Worm (Caenorhabditis elegans) whole organism, young adult: Measurements from ENCODE around the gene unc-24.

Source experiments
- B0336.3 ChIP-seq: fragments of 200-800 bp; sonication (Bioruptor generic); IDR thresholded peaks from 2 replicates; pipeline ENCODE4 v1.3.6; 2022; ENCODE audit warnings: missing genetic modification characterization, missing compliant biosample characterization
- C17E4.6 ChIP-seq: fragments of 200-800 bp; sonication (Bioruptor generic); IDR thresholded peaks from 2 replicates; pipeline ENCODE4 v1.3.6; 2022; ENCODE audit warnings: missing genetic modification reagents, missing genetic modification characterization, missing compliant biosample characterization
- F10E7.11 ChIP-seq: sonication (generic microtip); optimal IDR thresholded peaks from 2 replicates; lab custom pipeline; 2017; ENCODE audit warnings: mild to moderate bottlenecking, missing genetic modification characterization, moderate library complexity, missing compliant biosample characterization
- F33H1.4 ChIP-seq: fragments of 200-800 bp; sonication (Bioruptor generic); IDR thresholded peaks from 2 replicates; pipeline ENCODE4 v1.3.6; 2022; ENCODE audit warnings: missing genetic modification reagents, missing genetic modification characterization, missing compliant biosample characterization
- F49E8.2 ChIP-seq: sonication (generic microtip); optimal IDR thresholded peaks from 3 replicates; lab custom pipeline; 2017; ENCODE audit warnings: missing genetic modification characterization, mild to moderate bottlenecking, missing compliant biosample characterization, antibody characterized with exemption, moderate library complexity; ENCODE audit not compliant: insufficient read depth
- F52B5.7 ChIP-seq: sonication (generic microtip); optimal IDR thresholded peaks from 2 replicates; lab custom pipeline; 2016; ENCODE audit warnings: mild to moderate bottlenecking, missing genetic modification characterization, missing compliant biosample characterization
- F55B11.4 ChIP-seq: sonication (generic microtip); optimal IDR thresholded peaks from 2 replicates; lab custom pipeline; 2016; ENCODE audit warnings: missing compliant biosample characterization, missing genetic modification characterization, borderline replicate concordance; ENCODE audit not compliant: insufficient read depth
- F57A8.1 ChIP-seq: fragments of 200-800 bp; sonication (Bioruptor generic); optimal IDR thresholded peaks from 2 replicates; lab custom pipeline; 2018; ENCODE audit warnings: mild to moderate bottlenecking, missing genetic modification characterization, moderate library complexity, missing compliant biosample characterization
- K12H6.12 ChIP-seq: fragments of 200-800 bp; sonication (Bioruptor generic); optimal IDR thresholded peaks from 2 replicates; lab custom pipeline; 2018; ENCODE audit warnings: mild to moderate bottlenecking, missing genetic modification characterization, missing compliant biosample characterization
- T07F8.4 ChIP-seq: sonication (generic microtip); optimal IDR thresholded peaks from 2 replicates; lab custom pipeline; 2016; ENCODE audit warnings: mild to moderate bottlenecking, missing genetic modification characterization, moderate library complexity, missing compliant biosample characterization
- T26A5.8 ChIP-seq: sonication (generic microtip); optimal IDR thresholded peaks from 2 replicates; lab custom pipeline; 2016; ENCODE audit warnings: missing genetic modification characterization, missing compliant biosample characterization
- Y53G8AR.9 ChIP-seq: fragments of 200-800 bp; sonication (Bioruptor generic); conservative IDR thresholded peaks from 2 replicates; pipeline ENCODE4 v1.3.6; 2022; ENCODE audit warnings: missing genetic modification reagents, missing genetic modification characterization, missing compliant biosample characterization
- Y56A3A.18 ChIP-seq: fragments of 200-800 bp; sonication (Bioruptor generic); IDR thresholded peaks from 2 replicates; pipeline ENCODE4 v1.3.6; 2022; ENCODE audit warnings: missing genetic modification reagents, missing genetic modification characterization, missing compliant biosample characterization
- aptf-2 ChIP-seq: fragments of 200-800 bp; sonication (Bioruptor generic); conservative IDR thresholded peaks from 2 replicates; pipeline ENCODE4 v1.3.6; 2022; ENCODE audit warnings: missing genetic modification reagents, missing genetic modification characterization, missing compliant biosample characterization
- athp-1 ChIP-seq: sonication (generic microtip); optimal IDR thresholded peaks from 2 replicates; lab custom pipeline; 2017; ENCODE audit warnings: mild to moderate bottlenecking, missing genetic modification characterization, missing compliant biosample characterization
- attf-6 ChIP-seq: fragments of 200-800 bp; sonication (Bioruptor generic); IDR thresholded peaks from 2 replicates; pipeline ENCODE4 v1.3.6; 2022; ENCODE audit warnings: missing genetic modification reagents, missing genetic modification characterization, missing compliant biosample characterization
- bed-2 ChIP-seq: fragments of 200-800 bp; sonication (Bioruptor generic); IDR thresholded peaks from 2 replicates; pipeline ENCODE4 v1.3.6; 2022; ENCODE audit warnings: missing genetic modification reagents, missing genetic modification characterization, missing compliant biosample characterization
- cebp-1 ChIP-seq, 2 experiments: fragments of 200-800 bp in 1 of 2; sonication (Bioruptor generic) in 1 of 2; sonication (generic microtip) in 1 of 2; IDR thresholded peaks in 1 of 2; optimal IDR thresholded peaks in 1 of 2; 2 replicates each; pipeline versions ENCODE4 v1.3.6 to Lab custom; 2017 to 2022; ENCODE audit warnings: missing compliant biosample characterization in 2 of 2, missing genetic modification characterization in 2 of 2, mild to moderate bottlenecking in 1 of 2, missing genetic modification reagents in 1 of 2, moderate library complexity in 1 of 2
- cebp-2 ChIP-seq: fragments of 200-800 bp; sonication (Bioruptor generic); IDR thresholded peaks from 2 replicates; pipeline ENCODE4 v1.3.6; 2022; ENCODE audit warnings: missing genetic modification characterization, missing compliant biosample characterization
- ceh-100 ChIP-seq: fragments of 200-800 bp; sonication (Bioruptor generic); IDR thresholded peaks from 2 replicates; pipeline ENCODE4 v1.3.6; 2022; ENCODE audit warnings: missing genetic modification reagents, missing genetic modification characterization, missing compliant biosample characterization
- ceh-40 ChIP-seq: fragments of 200-800 bp; sonication (Bioruptor generic); IDR thresholded peaks from 2 replicates; pipeline ENCODE4 v1.3.6; 2022; ENCODE audit warnings: missing genetic modification characterization, missing compliant biosample characterization
- ceh-58 ChIP-seq: fragments of 200-800 bp; sonication (Bioruptor generic); IDR thresholded peaks from 2 replicates; pipeline ENCODE4 v1.3.6; 2022; ENCODE audit warnings: missing genetic modification characterization, missing compliant biosample characterization
- ceh-79 ChIP-seq: sonication (generic microtip); optimal IDR thresholded peaks from 2 replicates; lab custom pipeline; 2017; ENCODE audit warnings: mild to moderate bottlenecking, missing genetic modification characterization, missing compliant biosample characterization
- ceh-91 ChIP-seq: fragments of 200-800 bp; sonication (Bioruptor generic); IDR thresholded peaks from 2 replicates; pipeline ENCODE4 v1.3.6; 2022; ENCODE audit warnings: missing genetic modification reagents, missing genetic modification characterization, missing compliant biosample characterization
- dox-1 ChIP-seq: fragments of 200-800 bp; sonication (Bioruptor generic); IDR thresholded peaks from 2 replicates; pipeline ENCODE4 v1.3.6; 2022; ENCODE audit warnings: missing genetic modification reagents, missing genetic modification characterization, missing compliant biosample characterization
- dpl-1 ChIP-seq: fragments of 150-350 bp; optimal IDR thresholded peaks from 2 replicates; lab custom pipeline; 2014; ENCODE audit warnings: missing biosample characterization, missing genetic modification reagents, missing genetic modification characterization
- efl-1 ChIP-seq: fragments of 150-350 bp; optimal IDR thresholded peaks from 2 replicates; lab custom pipeline; 2014; ENCODE audit warnings: missing biosample characterization, missing genetic modification reagents, missing genetic modification characterization
- egl-18 ChIP-seq: fragments of 200-800 bp; sonication (Bioruptor generic); IDR thresholded peaks from 2 replicates; pipeline ENCODE4 v1.3.6; 2022; ENCODE audit warnings: missing genetic modification reagents, missing genetic modification characterization, missing compliant biosample characterization
- egl-44 ChIP-seq: fragments of 200-800 bp; sonication (Bioruptor generic); IDR thresholded peaks from 2 replicates; pipeline ENCODE4 v1.3.6; 2022; ENCODE audit warnings: missing genetic modification reagents, missing genetic modification characterization, missing compliant biosample characterization
- hlh-26 ChIP-seq: fragments of 200-800 bp; sonication (Bioruptor generic); conservative IDR thresholded peaks from 2 replicates; pipeline ENCODE4 v1.3.6; 2022; ENCODE audit warnings: missing genetic modification reagents, missing genetic modification characterization, missing compliant biosample characterization
- hmg-1.2 ChIP-seq: fragments of 200-800 bp; sonication (Bioruptor generic); IDR thresholded peaks from 2 replicates; pipeline ENCODE4 v1.3.6; 2022; ENCODE audit warnings: missing genetic modification reagents, missing genetic modification characterization, missing compliant biosample characterization
- hmg-20 ChIP-seq: fragments of 200-800 bp; sonication (Bioruptor generic); IDR thresholded peaks from 2 replicates; pipeline ENCODE4 v1.3.6; 2022; ENCODE audit warnings: missing genetic modification reagents, missing genetic modification characterization, missing compliant biosample characterization
- hsf-1 ChIP-seq: fragments of 200-800 bp; sonication (Bioruptor generic); IDR thresholded peaks from 2 replicates; pipeline ENCODE4 v1.3.6; 2022; ENCODE audit warnings: missing genetic modification reagents, missing genetic modification characterization, missing compliant biosample characterization
- lag-1 ChIP-seq: fragments of 200-800 bp; sonication (Bioruptor generic); IDR thresholded peaks from 2 replicates; pipeline ENCODE4 v1.3.6; 2022; ENCODE audit warnings: missing genetic modification reagents, missing genetic modification characterization, missing compliant biosample characterization
- lir-1 ChIP-seq: fragments of 200-800 bp; sonication (Bioruptor generic); conservative IDR thresholded peaks from 2 replicates; pipeline ENCODE4 v1.3.6; 2022; ENCODE audit warnings: missing genetic modification reagents, missing genetic modification characterization, missing compliant biosample characterization
- lsl-1 ChIP-seq: fragments of 200-800 bp; sonication (Bioruptor generic); optimal IDR thresholded peaks from 2 replicates; lab custom pipeline; 2018; ENCODE audit warnings: mild to moderate bottlenecking, missing genetic modification characterization, moderate library complexity, missing compliant biosample characterization
- madf-8 ChIP-seq: fragments of 200-800 bp; sonication (Bioruptor generic); conservative IDR thresholded peaks from 2 replicates; pipeline ENCODE4 v1.3.6; 2022; ENCODE audit warnings: missing genetic modification reagents, missing genetic modification characterization, missing compliant biosample characterization
- nfya-2 ChIP-seq: fragments of 200-800 bp; sonication (Bioruptor generic); IDR thresholded peaks from 2 replicates; pipeline ENCODE4 v1.3.6; 2022; ENCODE audit warnings: missing genetic modification reagents, missing genetic modification characterization, missing compliant biosample characterization
- nhr-27 ChIP-seq: fragments of 200-800 bp; sonication (Bioruptor generic); optimal IDR thresholded peaks from 2 replicates; lab custom pipeline; 2018; ENCODE audit warnings: mild to moderate bottlenecking, missing genetic modification characterization, moderate library complexity, missing compliant biosample characterization
- pha-4 ChIP-seq: fragments of 150-350 bp; sonication (generic microtip); optimal IDR thresholded peaks from 2 replicates; lab custom pipeline; 2014; ENCODE audit warnings: missing biosample characterization, missing genetic modification reagents, missing genetic modification characterization
- sea-2 ChIP-seq: fragments of 200-800 bp; sonication (Bioruptor generic); IDR thresholded peaks from 2 replicates; pipeline ENCODE4 v1.3.6; 2022; ENCODE audit warnings: missing genetic modification characterization, missing compliant biosample characterization
- snpc-1.1 ChIP-seq: sonication (generic microtip); optimal IDR thresholded peaks from 2 replicates; lab custom pipeline; 2017; ENCODE audit warnings: missing genetic modification characterization, mild to moderate bottlenecking, missing compliant biosample characterization, antibody characterized with exemption, moderate library complexity, missing genotype, missing genetic modification reagents; ENCODE audit not compliant: insufficient read depth
- snpc-3.4 ChIP-seq: sonication (generic microtip); optimal IDR thresholded peaks from 2 replicates; lab custom pipeline; 2017; ENCODE audit warnings: missing genetic modification characterization, mild to moderate bottlenecking, missing compliant biosample characterization, antibody characterized with exemption, moderate library complexity, missing genotype, missing genetic modification reagents
- unc-130 ChIP-seq: sonication (generic microtip); optimal IDR thresholded peaks from 2 replicates; lab custom pipeline; 2016; ENCODE audit warnings: missing genetic modification reagents, missing genetic modification characterization, missing compliant biosample characterization
- unc-62 ChIP-seq: fragments of 150-350 bp; optimal IDR thresholded peaks from 2 replicates; lab custom pipeline; 2014; ENCODE audit warnings: missing biosample characterization, missing genetic modification reagents, missing genetic modification characterization
- xnd-1 ChIP-seq: sonication (generic microtip); optimal IDR thresholded peaks from 2 replicates; lab custom pipeline; 2016; ENCODE audit warnings: missing genotype, missing genetic modification reagents, missing genetic modification characterization, missing compliant biosample characterization
- zim-3 ChIP-seq: sonication (generic microtip); optimal IDR thresholded peaks from 2 replicates; lab custom pipeline; 2017; ENCODE audit warnings: mild to moderate bottlenecking, missing genetic modification characterization, moderate library complexity, missing compliant biosample characterization
- ztf-25 ChIP-seq: fragments of 200-800 bp; sonication (Bioruptor generic); IDR thresholded peaks from 2 replicates; pipeline ENCODE4 v1.3.6; 2022; ENCODE audit warnings: missing genetic modification reagents, missing genetic modification characterization, missing compliant biosample characterization
- ztf-26 ChIP-seq: sonication (generic microtip); optimal IDR thresholded peaks from 2 replicates; lab custom pipeline; 2017; ENCODE audit warnings: missing genetic modification characterization, missing compliant biosample characterization

The unc-24 gene

ce11 chrIV:8010521-8010920, 30.9 kb downstream of the unc-24 start (continued):
- no peak for TF ChIP-seq egl-18 (GFP tag; lab: Robert Waterston, UW)
- no peak for TF ChIP-seq B0336.3 (GFP tag; lab: Robert Waterston, UW)
- no peak for TF ChIP-seq F10E7.11 (tag; lab: Kevin White, UChicago)
- no peak for TF ChIP-seq egl-44 (GFP tag; lab: Robert Waterston, UW)
- TF ChIP-seq aptf-2 (GFP tag; lab: Robert Waterston, UW) = no peak
- peak; percentile 93 for TF ChIP-seq F33H1.4
- no peak for TF ChIP-seq unc-62
- TF ChIP-seq hmg-20 (GFP tag; lab: Robert Waterston, UW) = no peak
- peak; percentile 36 for TF ChIP-seq snpc-1.1 (tag; lab: Kevin White, UChicago)
- TF ChIP-seq sea-2 (GFP tag; lab: Robert Waterston, UW) = no peak
- no peak for TF ChIP-seq K12H6.12 (tag; lab: Kevin White, UChicago)
- no peak for TF ChIP-seq Y56A3A.18 (GFP tag; lab: Robert Waterston, UW)
- no peak for TF ChIP-seq dox-1 (GFP tag; lab: Robert Waterston, UW)
- no peak for TF ChIP-seq ztf-25 (GFP tag; lab: Robert Waterston, UW)
- no peak for TF ChIP-seq lir-1 (GFP tag; lab: Robert Waterston, UW)
- TF ChIP-seq madf-8 (GFP tag; lab: Robert Waterston, UW) = peak; percentile 97
- TF ChIP-seq ceh-91 (GFP tag; lab: Robert Waterston, UW) = no peak
- no peak for TF ChIP-seq nfya-2 (GFP tag; lab: Robert Waterston, UW)
- no peak for TF ChIP-seq F52B5.7 (tag; lab: Kevin White, UChicago)
- no peak for TF ChIP-seq ceh-58 (GFP tag; lab: Robert Waterston, UW)
- no peak for TF ChIP-seq hmg-1.2 (GFP tag; lab: Robert Waterston, UW)
- peak; percentile 94 for TF ChIP-seq xnd-1 (tag; lab: Kevin White, UChicago)
- no peak for TF ChIP-seq cebp-1 (GFP tag; IDR thresholded peaks at IDR 0.05; lab: Robert Waterston, UW)
- TF ChIP-seq cebp-1 (tag; optimal IDR thresholded peaks at IDR 0.05; lab: Kevin White, UChicago) = no peak
- TF ChIP-seq lsl-1 (GFP tag; lab: Kevin White, UChicago) = peak; percentile 92
- TF ChIP-seq bed-2 = no peak
- TF ChIP-seq ceh-100 (GFP tag; lab: Robert Waterston, UW) = peak; percentile 38; the same call in 1 of the 2 replicates
- no peak for TF ChIP-seq lag-1 (GFP tag; lab: Robert Waterston, UW)
- TF ChIP-seq ceh-40 (GFP tag; lab: Robert Waterston, UW) = no peak
- TF ChIP-seq hsf-1 (GFP tag; lab: Robert Waterston, UW) = peak; percentile 33; the same call in 1 of the 2 replicates
- peak; percentile 59 for TF ChIP-seq snpc-3.4 (tag; lab: Kevin White, UChicago)
- no peak for TF ChIP-seq T07F8.4 (tag; lab: Kevin White, UChicago)
- TF ChIP-seq athp-1 (tag; lab: Kevin White, UChicago) = no peak
- TF ChIP-seq attf-6 (GFP tag; lab: Robert Waterston, UW) = no peak
- peak; percentile 19 for TF ChIP-seq efl-1
- TF ChIP-seq T26A5.8 = no peak
- no peak for TF ChIP-seq F55B11.4
- TF ChIP-seq unc-130 (GFP tag; lab: Kevin White, UChicago) = no peak
- no peak for TF ChIP-seq F57A8.1 (GFP tag; lab: Kevin White, UChicago)
- no peak for TF ChIP-seq dpl-1 (GFP tag; lab: Kevin White, UChicago)
- no peak for TF ChIP-seq Y53G8AR.9
- no peak for TF ChIP-seq cebp-2 (GFP tag; lab: Robert Waterston, UW)
- no peak for TF ChIP-seq nhr-27 (tag; lab: Kevin White, UChicago)
- TF ChIP-seq hlh-26 (GFP tag; lab: Robert Waterston, UW) = no peak
- no peak for TF ChIP-seq zim-3 (tag; lab: Kevin White, UChicago)
- no peak for TF ChIP-seq ceh-79 (tag; lab: Kevin White, UChicago)
- peak; percentile 34 for TF ChIP-seq F49E8.2
- no peak for TF ChIP-seq pha-4 (tag; lab: Kevin White, UChicago)
- no peak for TF ChIP-seq C17E4.6 (GFP tag; lab: Robert Waterston, UW)
- no peak for TF ChIP-seq ztf-26 (tag; lab: Kevin White, UChicago)
